Fruit fly (Drosophila melanogaster) whole organism: ENCODE measurements around the gene Eaat2.
A peak's percentile ranks its signal among the peaks of the same experiment; 100 is the strongest.

Experiments
- CG8478 ChIP-seq: fragments of >200 bp; optimal IDR thresholded peaks from 2 replicates; lab custom pipeline; 2018; ENCODE audit warnings: inconsistent platforms
- Dll ChIP-seq: fragments of >200 bp; optimal IDR thresholded peaks from 2 replicates; lab custom pipeline; 2017
- EcR ChIP-seq, 2 experiments: fragments of >200 bp; optimal IDR thresholded peaks; 2 replicates each; lab custom pipeline; 2017; ENCODE audit warnings: missing biosample characterization in 2 of 2, missing genetic modification characterization in 2 of 2, missing genetic modification reagents in 2 of 2
- pan ChIP-seq: fragments of >200 bp; optimal IDR thresholded peaks from 2 replicates; lab custom pipeline; 2017
- psq ChIP-seq: fragments of >200 bp; optimal IDR thresholded peaks from 2 replicates; lab custom pipeline; 2017
- usp ChIP-seq: fragments of >200 bp; optimal IDR thresholded peaks from 2 replicates; lab custom pipeline; 2017; ENCODE audit warnings: missing biosample characterization, missing genetic modification characterization, mixed read lengths

Eaat2 gene

DNA sequence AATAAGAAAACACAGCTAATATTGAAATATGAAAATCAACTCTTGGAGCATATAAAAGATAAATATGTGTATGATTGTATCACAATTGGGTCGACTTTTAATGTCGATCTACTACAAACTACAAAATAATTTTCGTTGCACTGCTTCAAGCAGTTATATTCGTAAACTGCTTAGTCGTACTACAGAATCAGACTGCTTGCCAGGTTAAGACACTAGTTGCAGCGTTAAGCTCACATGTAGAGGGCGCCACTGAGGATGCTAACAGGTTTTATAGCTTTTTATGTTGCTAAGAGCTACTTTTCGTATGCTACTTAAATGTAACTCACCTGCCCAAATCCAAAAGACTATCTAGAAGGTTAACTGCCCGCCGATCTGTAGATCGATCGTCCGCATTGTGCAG, 4.2 kb downstream of the Eaat2 start:
- TF ChIP-seq EcR (GFP tag; optimal IDR thresholded peaks at IDR 0.05; lab: Kevin White, UChicago), result no peak
- no peak for TF ChIP-seq pan (lab: Kevin White, UChicago)
- no peak for TF ChIP-seq usp
- TF ChIP-seq psq, result no peak
- TF ChIP-seq Dll (lab: Kevin White, UChicago), result no peak
- no peak for TF ChIP-seq CG8478 (lab: Kevin White, UChicago)

- TF ChIP-seq Dll (lab: Kevin White, UChicago), result no peak
- TF ChIP-seq psq, result no peak
- no peak for TF ChIP-seq pan (lab: Kevin White, UChicago)
- no peak for TF ChIP-seq EcR (GFP tag; optimal IDR thresholded peaks at IDR 0.05; lab: Kevin White, UChicago)
- TF ChIP-seq CG8478 (lab: Kevin White, UChicago), result no peak
- no peak for TF ChIP-seq usp
These were observed 8.4 kb downstream of the Eaat2 start for dm6 chr2L:735772-736171.

DNA sequence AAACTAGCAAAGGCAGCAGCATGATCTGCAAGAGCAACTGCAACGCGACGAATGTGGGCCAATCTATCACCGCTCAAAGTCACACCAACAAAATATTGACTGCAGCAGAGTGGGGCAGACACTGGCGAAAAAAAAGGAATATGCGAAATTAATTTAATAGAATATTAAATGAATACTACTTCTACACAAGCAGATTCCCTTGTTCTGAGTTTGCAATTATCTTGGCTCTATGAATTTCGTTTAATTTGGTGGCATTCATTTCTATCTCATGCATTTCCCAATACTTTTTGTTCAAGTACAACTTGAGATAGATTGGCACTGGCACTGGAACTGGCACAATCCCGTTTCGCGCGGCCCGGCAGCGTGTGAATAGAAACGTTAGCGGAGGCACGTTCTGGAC, 10.1 kb downstream of the Eaat2 start:
- TF ChIP-seq Dll (lab: Kevin White, UChicago) (no peak), EcR (GFP tag; optimal IDR thresholded peaks at IDR 0.05; lab: Kevin White, UChicago) (no peak), pan (lab: Kevin White, UChicago) (no peak), CG8478 (lab: Kevin White, UChicago) (no peak), usp (no peak), psq (no peak)

dm6 chr2L:732105-732504, 12.1 kb downstream of the Eaat2 start:
- TF ChIP-seq CG8478 (lab: Kevin White, UChicago), result no peak
- no peak for TF ChIP-seq psq
- TF ChIP-seq pan (lab: Kevin White, UChicago), result no peak
- no peak for TF ChIP-seq Dll (lab: Kevin White, UChicago)
- TF ChIP-seq EcR (GFP tag; optimal IDR thresholded peaks at IDR 0.05; lab: Kevin White, UChicago), result no peak
- no peak for TF ChIP-seq usp

dm6 chr2L:728062-728461, 16.1 kb downstream of the Eaat2 start, which contains the start of gene Hsp60B:
Gene Hsp60B, plus strand, starts transcription at chr2L:728362.
- TF ChIP-seq Dll (lab: Kevin White, UChicago), result no peak
- no peak for TF ChIP-seq psq
- TF ChIP-seq EcR (GFP tag; optimal IDR thresholded peaks at IDR 0.05; lab: Kevin White, UChicago), result no peak
- no peak for TF ChIP-seq usp
- no peak for TF ChIP-seq CG8478 (lab: Kevin White, UChicago)
- no peak for TF ChIP-seq pan (lab: Kevin White, UChicago)

DNA sequence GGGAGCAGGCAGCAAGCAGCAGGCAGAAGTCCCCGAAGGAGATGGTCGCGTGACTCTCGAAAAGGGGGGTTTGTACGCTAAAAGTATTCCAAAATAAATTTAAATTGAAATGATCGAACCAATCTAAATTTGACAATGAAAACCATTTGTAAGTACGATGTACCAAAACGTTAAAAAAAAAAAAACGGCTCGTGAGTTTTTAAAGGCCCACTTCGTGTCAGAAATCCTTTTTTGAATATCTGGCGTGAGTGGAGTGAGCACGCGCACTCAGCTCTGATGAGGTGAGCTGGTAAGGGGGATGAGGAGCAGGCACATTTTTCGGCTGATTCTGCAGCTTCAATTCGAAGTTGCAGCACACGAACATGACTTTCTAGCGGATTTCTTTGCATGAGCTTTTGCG, 19.4 kb downstream of the Eaat2 start:
- TF ChIP-seq CG8478 (lab: Kevin White, UChicago), result no peak
- TF ChIP-seq pan (lab: Kevin White, UChicago), result no peak
- TF ChIP-seq psq, result no peak
- no peak for TF ChIP-seq EcR (GFP tag; optimal IDR thresholded peaks at IDR 0.05; lab: Kevin White, UChicago)

- TF ChIP-seq CG8478 (lab: Kevin White, UChicago) (no peak), EcR (GFP tag; optimal IDR thresholded peaks at IDR 0.05; lab: Kevin White, UChicago) (peak in 1 of 2 experiments; percentile 11)
These were observed 20.2 kb downstream of the Eaat2 start for dm6 chr2L:723799-724531.

- no peak for TF ChIP-seq psq
- TF ChIP-seq EcR (GFP tag; optimal IDR thresholded peaks at IDR 0.05; lab: Kevin White, UChicago), result no peak
- TF ChIP-seq usp, result no peak
- no peak for TF ChIP-seq CG8478 (lab: Kevin White, UChicago)
- TF ChIP-seq pan (lab: Kevin White, UChicago), result no peak
These were observed 21.3 kb downstream of the Eaat2 start for dm6 chr2L:722912-723311.

DNA sequence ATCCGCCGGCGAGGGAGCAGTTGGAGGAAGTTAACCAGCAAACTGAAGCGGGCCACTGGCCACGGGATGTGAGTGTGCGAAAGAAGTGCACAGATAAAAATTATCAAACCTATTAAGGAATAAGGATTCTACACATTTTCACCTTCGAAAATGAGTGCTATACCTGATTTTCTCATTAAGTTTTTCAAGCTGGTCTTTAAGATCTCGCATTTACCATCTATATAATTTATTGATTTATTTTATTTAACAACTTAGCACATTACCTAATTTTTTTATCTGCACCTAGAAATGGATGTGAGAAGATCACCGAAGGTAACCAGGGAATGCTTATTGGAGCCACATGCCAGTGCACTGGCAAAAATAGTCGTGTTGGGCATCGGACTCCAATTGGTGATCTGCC, 22.4 kb downstream of the Eaat2 start:
- TF ChIP-seq Dll (lab: Kevin White, UChicago) (no peak), CG8478 (lab: Kevin White, UChicago) (no peak), pan (lab: Kevin White, UChicago) (no peak), usp (no peak), psq (no peak), EcR (GFP tag; optimal IDR thresholded peaks at IDR 0.05; lab: Kevin White, UChicago) (no peak)

dm6 chr2L:718280-718871, 25.8 kb downstream of the Eaat2 start:
- TF ChIP-seq EcR (GFP tag; optimal IDR thresholded peaks at IDR 0.05; lab: Kevin White, UChicago), result no peak
- TF ChIP-seq Dll (lab: Kevin White, UChicago), result no peak
- no peak for TF ChIP-seq pan (lab: Kevin White, UChicago)
- no peak for TF ChIP-seq CG8478 (lab: Kevin White, UChicago)
- TF ChIP-seq psq, result no peak
- TF ChIP-seq usp, result no peak

DNA sequence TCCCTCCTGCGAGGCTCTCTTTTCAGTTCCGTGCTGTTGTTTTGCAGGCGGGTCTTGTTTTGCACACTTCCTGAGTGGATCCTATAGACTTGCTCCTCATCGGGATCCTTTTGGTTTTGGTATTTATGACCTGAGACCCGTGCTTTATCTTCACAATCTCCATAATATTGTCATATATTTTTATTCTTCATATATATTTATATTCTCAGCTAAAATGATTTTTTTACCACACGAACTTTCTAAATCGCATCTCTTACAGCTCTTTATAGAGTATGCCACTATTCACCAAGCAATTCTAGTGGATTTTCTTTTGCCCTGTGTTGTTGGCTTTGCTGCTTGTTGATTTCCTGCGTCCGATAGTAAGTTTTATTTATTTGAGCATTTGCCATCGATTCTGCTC, 26.4 kb downstream of the Eaat2 start:
- TF ChIP-seq pan (lab: Kevin White, UChicago) (no peak), Dll (lab: Kevin White, UChicago) (no peak), CG8478 (lab: Kevin White, UChicago) (no peak), psq (no peak)

- TF ChIP-seq CG8478 (lab: Kevin White, UChicago), result no peak
- TF ChIP-seq pan (lab: Kevin White, UChicago), result no peak
- TF ChIP-seq usp, result no peak
- no peak for TF ChIP-seq Dll (lab: Kevin White, UChicago)
- no peak for TF ChIP-seq EcR (GFP tag; optimal IDR thresholded peaks at IDR 0.05; lab: Kevin White, UChicago)
- TF ChIP-seq psq, result no peak
These were observed 27.6 kb downstream of the Eaat2 start for dm6 chr2L:716547-716946.

DNA sequence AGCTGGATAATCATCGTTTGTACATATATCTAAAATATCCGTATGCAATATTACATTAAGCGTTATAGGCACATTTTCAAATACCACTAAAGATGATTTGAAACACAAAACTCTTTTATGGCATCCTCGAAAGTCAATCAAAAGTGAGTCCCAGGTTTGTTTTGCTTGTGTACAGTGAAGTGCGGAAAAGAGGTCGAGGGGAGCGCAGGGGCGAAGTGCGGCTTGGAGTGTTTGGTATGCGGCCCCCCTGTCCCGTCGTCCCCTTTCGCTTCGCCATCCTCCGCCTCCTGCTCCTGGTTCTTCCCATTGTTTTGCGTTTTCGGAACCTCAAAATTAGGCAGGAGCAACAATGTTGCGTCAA, 28.7 kb downstream of the Eaat2 start:
- peak in 1 of 2 experiments; percentile 43 for TF ChIP-seq EcR (GFP tag; optimal IDR thresholded peaks at IDR 0.05; lab: Kevin White, UChicago)
- TF ChIP-seq Dll (lab: Kevin White, UChicago), result no peak
